Fruit fly (Drosophila melanogaster) whole organism, pupa: ENCODE data around the gene Cyp28c1.

ENCODE experiments used
- CG10348 ChIP-seq: fragments of 200-800 bp; sonication (Bioruptor generic); IDR thresholded peaks from 2 replicates; pipeline ENCODE4 v1.3.6; 2022; ENCODE audit warnings: missing biosample characterization, missing genetic modification characterization
- CG12605 ChIP-seq: fragments of 200-800 bp; sonication (Bioruptor generic); IDR thresholded peaks from 2 replicates; pipeline ENCODE4 v1.3.6; 2022; ENCODE audit warnings: missing biosample characterization, missing genetic modification characterization
- CG13204 ChIP-seq: fragments of 200-800 bp; sonication (Bioruptor generic); optimal IDR thresholded peaks from 2 replicates; lab custom pipeline; 2018; ENCODE audit warnings: missing biosample characterization, mild to moderate bottlenecking, missing genetic modification characterization, moderate library complexity
- CG15710 ChIP-seq: fragments of 200-800 bp; sonication (Bioruptor generic); optimal IDR thresholded peaks from 2 replicates; lab custom pipeline; 2018; ENCODE audit warnings: missing biosample characterization, mild to moderate bottlenecking, missing genetic modification characterization, moderate library complexity
- CG17806 ChIP-seq: fragments of 200-800 bp; sonication (Bioruptor generic); optimal IDR thresholded peaks from 2 replicates; lab custom pipeline; 2018; ENCODE audit warnings: missing biosample characterization, mild to moderate bottlenecking, missing genetic modification characterization, moderate library complexity
- CG32121 ChIP-seq: fragments of 200-800 bp; sonication (Bioruptor generic); IDR thresholded peaks from 2 replicates; pipeline ENCODE4 v1.3.6; 2022; ENCODE audit warnings: missing biosample characterization, missing genetic modification characterization
- D1 ChIP-seq: fragments of 200-800 bp; sonication (Bioruptor generic); optimal IDR thresholded peaks from 2 replicates; lab custom pipeline; 2018; ENCODE audit warnings: missing biosample characterization, mild to moderate bottlenecking, missing genetic modification characterization, moderate library complexity
- EcR ChIP-seq: fragments of 200-800 bp; sonication (Bioruptor generic); optimal IDR thresholded peaks from 3 replicates; lab custom pipeline; 2019; ENCODE audit warnings: missing biosample characterization, missing genetic modification characterization, mild to moderate bottlenecking, moderate library complexity, missing genetic modification reagents
- Ets98B ChIP-seq: fragments of 200-800 bp; sonication (Bioruptor generic); IDR thresholded peaks from 2 replicates; pipeline ENCODE4 v1.3.6; 2022; ENCODE audit warnings: missing biosample characterization, missing genetic modification characterization
- Pif1B ChIP-seq: fragments of 200-800 bp; sonication (Bioruptor generic); optimal IDR thresholded peaks from 3 replicates; lab custom pipeline; 2016; ENCODE audit warnings: missing biosample characterization, missing genetic modification characterization
- fd96Ca ChIP-seq: fragments of 200-800 bp; sonication (Bioruptor generic); IDR thresholded peaks from 3 replicates; pipeline ENCODE4 v1.3.6; 2022; ENCODE audit warnings: missing biosample characterization, missing genetic modification characterization
- gl ChIP-seq: fragments of 200-800 bp; sonication (Bioruptor generic); optimal IDR thresholded peaks from 2 replicates; lab custom pipeline; 2018; ENCODE audit warnings: missing biosample characterization, mild to moderate bottlenecking, missing genetic modification characterization
- rn ChIP-seq: fragments of 200-800 bp; sonication (Bioruptor generic); IDR thresholded peaks from 2 replicates; pipeline ENCODE4 v1.3.6; 2022; ENCODE audit warnings: missing biosample characterization, missing genetic modification characterization

dm6 chrX:11855950-11856349 lies 16.5 kb downstream of the Cyp28c1 start:
- TF ChIP-seq Pif1B (GFP tag; lab: Kevin White, UChicago) (no peak), CG15710 (tag; lab: Kevin White, UChicago) (no peak), gl (tag; lab: Kevin White, UChicago) (no peak), CG10348 (GFP tag; lab: Robert Waterston, UW) (no peak), fd96Ca (GFP tag; lab: Robert Waterston, UW) (no peak), EcR (GFP tag; lab: Kevin White, UChicago) (no peak), rn (GFP tag; lab: Robert Waterston, UW) (no peak), CG32121 (no peak), Ets98B (GFP tag; lab: Robert Waterston, UW) (no peak), CG17806 (tag; lab: Kevin White, UChicago) (no peak), CG12605 (GFP tag; lab: Robert Waterston, UW) (no peak), CG13204 (GFP tag; lab: Kevin White, UChicago) (no peak), D1 (tag; lab: Kevin White, UChicago) (no peak)
